Worm (Caenorhabditis elegans): Measurements from ENCODE around the gene C50H2.7.

The C50H2.7 gene

DNA sequence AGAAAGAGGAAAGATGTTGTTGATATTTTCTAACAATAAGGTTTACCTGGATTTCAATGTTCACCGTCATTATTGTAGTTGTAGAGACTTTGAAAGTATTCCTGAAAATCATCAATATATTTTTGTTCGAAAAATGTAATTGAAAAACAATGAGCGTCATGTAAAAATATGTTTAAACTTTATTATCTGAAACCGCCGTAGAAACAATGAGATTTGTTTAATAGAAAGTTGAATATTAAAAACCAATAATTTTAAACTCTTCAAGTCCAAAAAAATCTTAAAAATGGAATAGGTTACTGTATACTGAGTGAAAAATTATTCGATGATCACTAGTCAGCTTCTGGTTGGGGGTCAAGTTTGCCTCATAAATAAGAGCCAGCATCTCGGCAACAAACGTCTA is 35.6 kb downstream of the C50H2.7 start, which contains the start of gene anmt-3:
TSS of gene anmt-3 (minus strand) at position 101 of the 400 bp plus-strand sequence.
- TF ChIP-seq nhr-11 (tag; optimal IDR thresholded peaks at IDR 0.05) = no peak
- no peak for TF ChIP-seq zag-1 (tag; optimal IDR thresholded peaks at IDR 0.05)
- no peak for TF ChIP-seq ztf-4 (tag; optimal IDR thresholded peaks at IDR 0.05)
- TF ChIP-seq nhr-129 (tag; optimal IDR thresholded peaks at IDR 0.05) = no peak
- no peak for TF ChIP-seq ZK546.5 (tag; optimal IDR thresholded peaks at IDR 0.05)
- no peak for TF ChIP-seq nhr-237 (tag; optimal IDR thresholded peaks at IDR 0.05)
- TF ChIP-seq nhr-21 (tag; optimal IDR thresholded peaks at IDR 0.05) = no peak

DNA sequence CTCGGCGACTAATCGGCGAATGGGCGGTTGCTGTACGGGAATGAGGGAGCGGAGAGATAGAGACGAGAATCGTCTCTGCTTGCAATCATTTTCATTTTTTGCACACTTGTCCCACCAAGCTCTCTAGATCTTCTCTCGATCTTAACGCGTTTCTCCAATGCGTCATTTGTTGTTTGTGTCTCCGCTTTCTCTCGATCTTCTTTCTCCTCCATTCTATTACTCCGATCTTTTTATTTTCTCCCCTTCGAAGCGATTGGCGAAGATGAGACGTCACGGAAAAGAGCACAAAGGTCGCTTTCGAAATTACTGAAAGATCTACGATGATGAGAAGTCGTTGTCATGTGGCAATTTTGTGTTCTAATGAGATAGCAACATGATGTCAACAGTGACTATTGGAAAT is 36.1 kb downstream of the C50H2.7 start:
- TF ChIP-seq sma-9 (GFP tag; optimal IDR thresholded peaks at IDR 0.05) (peak; percentile 46), sma-9 (tag; optimal IDR thresholded peaks at IDR 0.05) (no peak), C34F6.9 (tag; optimal IDR thresholded peaks at IDR 0.05) (peak; percentile 29), nhr-129 (tag; optimal IDR thresholded peaks at IDR 0.05) (peak; percentile 73), F13H6.1 (tag; optimal IDR thresholded peaks at IDR 0.05) (peak; percentile 82), peb-1 (tag; optimal IDR thresholded peaks at IDR 0.05) (no peak), ztf-11 (tag; optimal IDR thresholded peaks at IDR 0.05) (no peak), lsy-2 (tag; optimal IDR thresholded peaks at IDR 0.05) (peak in 1 of 2 experiments; percentile 44), ztf-1 (GFP tag; conservative IDR thresholded peaks at IDR 0.05) (no peak), nhr-6 (tag; optimal IDR thresholded peaks at IDR 0.05) (peak; percentile 23)

DNA sequence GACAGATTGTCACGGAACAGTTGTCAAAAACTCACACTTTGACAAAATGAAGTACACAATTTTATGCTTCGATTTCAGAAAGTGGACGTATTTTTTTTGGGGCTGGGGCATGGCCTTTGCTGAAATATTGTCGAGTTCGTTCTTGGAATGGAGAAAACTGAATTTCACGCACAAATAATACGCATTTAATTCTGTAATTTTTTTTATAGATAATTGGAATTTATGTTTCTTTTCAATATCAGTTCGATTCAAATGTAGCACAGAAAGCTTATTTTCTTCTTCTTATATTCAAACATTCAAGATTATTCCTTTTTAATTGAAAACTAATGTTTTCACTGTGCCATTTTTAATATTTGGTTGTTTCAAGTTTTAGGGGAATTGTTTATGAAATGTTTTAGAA is 37.8 kb downstream of the C50H2.7 start, which contains the start of gene T07C12.10:
TSS of gene T07C12.10 (minus strand) at position 101 of the 400 bp plus-strand sequence.
- TF ChIP-seq snpc-4 (tag; optimal IDR thresholded peaks at IDR 0.05) (no peak), skn-1 (tag; optimal IDR thresholded peaks at IDR 0.05) (no peak), C34F6.9 (tag; optimal IDR thresholded peaks at IDR 0.05) (no peak), mab-5 (tag; optimal IDR thresholded peaks at IDR 0.05) (no peak), dmd-4 (tag; optimal IDR thresholded peaks at IDR 0.05) (no peak), elt-1 (tag; optimal IDR thresholded peaks at IDR 0.05) (no peak), lin-11 (tag; optimal IDR thresholded peaks at IDR 0.05) (no peak), gmeb-1 (tag; optimal IDR thresholded peaks at IDR 0.05) (no peak), lsy-2 (tag; optimal IDR thresholded peaks at IDR 0.05) (no peak), peb-1 (tag; optimal IDR thresholded peaks at IDR 0.05) (no peak)

DNA sequence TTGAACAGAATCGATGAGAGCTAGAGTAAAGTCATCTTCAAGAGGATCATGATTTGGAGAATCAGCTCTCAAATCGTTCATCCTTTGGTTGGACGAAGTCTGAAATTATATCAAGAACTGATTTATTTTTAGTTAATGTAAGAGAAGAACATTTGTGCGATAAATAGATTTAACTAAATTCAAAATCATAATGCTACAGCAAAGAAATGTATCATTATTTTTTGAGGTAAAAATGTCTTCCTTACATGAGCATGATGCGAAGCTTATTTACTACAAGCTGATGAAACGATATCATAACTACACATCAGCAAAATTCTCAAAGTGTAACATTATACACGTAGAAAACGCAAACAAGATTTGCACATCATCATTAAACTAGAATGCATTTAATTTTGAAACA is 39.8 kb downstream of the C50H2.7 start, which contains the start of gene madf-4:
TSS of gene madf-4 (minus strand) at position 101 of the 400 bp plus-strand sequence.
- no peak for TF ChIP-seq mbf-1 (tag; optimal IDR thresholded peaks at IDR 0.05)
- TF ChIP-seq F13H6.1 (tag; optimal IDR thresholded peaks at IDR 0.05) = no peak
- TF ChIP-seq nhr-11 (tag; optimal IDR thresholded peaks at IDR 0.05) = no peak
- no peak for TF ChIP-seq elt-1 (tag; optimal IDR thresholded peaks at IDR 0.05)
- no peak for TF ChIP-seq nhr-25 (tag; optimal IDR thresholded peaks at IDR 0.05)

DNA sequence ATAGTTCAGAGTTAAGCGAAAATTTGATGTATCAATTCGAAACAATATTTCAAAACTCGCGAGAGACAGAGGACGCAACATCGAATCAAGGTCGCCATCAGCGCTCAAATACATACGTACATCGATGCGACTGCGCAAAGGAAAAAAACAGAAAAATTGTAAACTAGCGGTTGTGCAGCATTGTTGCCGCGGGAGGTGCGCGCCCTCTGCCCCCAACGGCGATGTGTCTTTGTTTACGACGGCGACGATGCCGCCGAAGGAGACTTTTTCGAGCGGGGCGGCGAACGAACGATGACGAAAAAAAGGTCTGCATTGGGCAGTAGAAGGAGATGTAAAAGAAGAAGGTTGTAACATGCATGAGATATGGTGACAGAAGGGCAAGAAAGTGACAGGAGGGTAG is 40.3 kb downstream of the C50H2.7 start:
- TF ChIP-seq nhr-21 (tag; optimal IDR thresholded peaks at IDR 0.05) (no peak), peb-1 (tag; optimal IDR thresholded peaks at IDR 0.05) (no peak), unc-55 (GFP tag; optimal IDR thresholded peaks at IDR 0.05) (no peak), lin-13 (GFP tag; optimal IDR thresholded peaks at IDR 0.05) (no peak), C34F6.9 (tag; optimal IDR thresholded peaks at IDR 0.05) (no peak), ztf-1 (GFP tag; conservative IDR thresholded peaks at IDR 0.05) (no peak), nhr-23 (tag; optimal IDR thresholded peaks at IDR 0.05) (no peak), nhr-11 (tag; optimal IDR thresholded peaks at IDR 0.05) (no peak), skn-1 (tag; optimal IDR thresholded peaks at IDR 0.05) (no peak), nhr-25 (tag; optimal IDR thresholded peaks at IDR 0.05) (no peak)

DNA sequence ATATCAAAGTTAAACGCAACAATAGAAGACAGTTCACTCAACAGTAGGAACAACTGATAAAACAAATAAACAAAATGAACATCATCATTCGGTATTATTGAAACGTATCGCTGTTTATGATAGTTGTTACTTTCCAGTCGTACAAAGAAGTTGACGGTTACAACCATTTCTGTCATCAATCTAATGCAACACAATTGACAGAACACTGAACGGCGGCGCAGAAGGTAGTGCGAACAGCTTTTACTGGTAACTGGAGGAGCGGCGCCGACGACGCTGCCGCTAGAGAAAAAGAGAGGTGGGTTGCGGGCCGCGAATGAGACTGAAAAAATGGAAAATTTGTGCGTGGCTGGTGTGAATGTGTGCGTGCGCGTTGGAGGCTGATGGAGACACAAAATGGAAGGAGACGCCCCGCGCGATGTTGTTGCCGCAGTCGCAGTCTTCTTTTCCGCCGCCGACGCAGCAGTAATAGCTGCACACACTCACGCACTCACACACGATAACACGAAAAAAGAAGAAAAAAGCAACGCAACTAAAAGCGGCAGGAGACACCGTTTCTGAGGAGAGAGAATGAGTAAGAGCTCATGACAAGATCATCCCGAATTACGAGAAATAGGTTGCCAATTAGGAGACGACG is 41.7 kb downstream of the C50H2.7 start:
- TF ChIP-seq unc-55 (GFP tag; optimal IDR thresholded peaks at IDR 0.05) (peak; percentile 34), nhr-237 (tag; optimal IDR thresholded peaks at IDR 0.05) (no peak)

DNA sequence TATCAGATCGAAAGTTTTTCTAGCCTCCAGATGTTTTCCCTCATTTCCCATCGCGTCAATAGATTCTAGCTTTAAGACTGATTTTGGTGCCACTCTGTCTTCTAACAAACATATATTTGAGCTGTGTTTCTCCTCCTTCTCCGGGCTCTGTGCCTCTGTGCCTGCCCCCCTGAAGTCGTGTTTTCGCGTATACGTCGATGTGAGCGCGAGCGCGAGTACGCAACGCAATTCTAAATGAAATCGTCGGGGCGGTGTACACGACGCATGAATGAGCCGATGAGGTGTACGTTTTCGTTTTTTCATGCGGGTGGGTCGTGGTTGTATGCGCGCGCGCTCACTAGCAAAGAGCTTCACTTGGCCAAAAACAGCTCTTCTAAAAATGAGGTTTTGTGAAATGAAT is 43.3 kb downstream of the C50H2.7 start:
- no peak for TF ChIP-seq blmp-1 (tag; optimal IDR thresholded peaks at IDR 0.05; ENCODE audit: insufficient read depth)
- TF ChIP-seq nhr-77 (tag; optimal IDR thresholded peaks at IDR 0.05) = no peak
- TF ChIP-seq crh-2 (tag; optimal IDR thresholded peaks at IDR 0.05) = no peak
